Worm (Caenorhabditis elegans): ENCODE results near the gene M03F4.6.

ce11 chrX:4960910-4961680 is 8.0 kb downstream of the M03F4.6 start:
- peak; percentile 31; the same call in 1 of the 2 replicates for TF ChIP-seq sea-1 (GFP tag; conservative IDR thresholded peaks at IDR 0.05)
- no peak for TF ChIP-seq ama-1 (optimal IDR thresholded peaks at IDR 0.05)
- TF ChIP-seq ceh-13 (GFP tag; optimal IDR thresholded peaks at IDR 0.05) = no peak

All from whole organism, early embryonic.